Fruit fly (Drosophila melanogaster): ENCODE results near the gene Usp39.

Usp39 gene

DNA sequence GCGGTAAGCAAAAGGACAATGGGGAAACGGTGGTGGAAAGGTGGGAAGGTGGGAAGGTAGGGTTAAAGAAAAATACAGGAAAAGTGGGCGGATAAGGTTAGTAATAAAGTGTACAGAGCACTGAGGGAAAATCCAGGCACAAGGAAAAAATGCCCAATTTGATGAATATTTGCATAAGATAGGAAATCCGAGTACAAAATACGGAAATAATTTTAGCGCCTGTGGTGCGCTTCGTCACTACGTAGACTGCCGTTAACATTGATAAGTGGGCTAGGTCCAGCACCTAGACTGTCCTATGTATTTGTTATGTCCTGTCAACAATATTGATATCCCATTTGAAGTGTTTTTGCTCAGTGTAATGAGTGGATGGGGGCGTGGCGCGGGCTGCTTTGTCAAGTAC is 43.0 kb downstream of the Usp39 start (continued):
- TF ChIP-seq CG2875 (GFP tag; optimal IDR thresholded peaks at IDR 0.05) (no peak), CG15073 (GFP tag; optimal IDR thresholded peaks at IDR 0.05) (no peak), HmgZ (tag; optimal IDR thresholded peaks at IDR 0.05) (no peak), wek (GFP tag; optimal IDR thresholded peaks at IDR 0.05) (no peak), CG6813 (GFP tag; optimal IDR thresholded peaks at IDR 0.05) (no peak), Scr (GFP tag; IDR thresholded peaks at IDR 0.05; ENCODE audit: partially characterized antibody) (no peak), Rfx (GFP tag; IDR thresholded peaks at IDR 0.05) (no peak), stc (GFP tag; IDR thresholded peaks at IDR 0.05) (no peak), pan (optimal IDR thresholded peaks at IDR 0.05) (no peak), pan (GFP tag; optimal IDR thresholded peaks at IDR 0.05 in 1 of 2, IDR thresholded peaks at IDR 0.05 in 1 of 2) (no peak), CG31224 (GFP tag; IDR thresholded peaks at IDR 0.05) (no peak), dmrt99B (tag; optimal IDR thresholded peaks at IDR 0.05) (peak; percentile 11), Aef1 (GFP tag; IDR thresholded peaks at IDR 0.05) (peak; percentile 34; the same call in 1 of the 3 replicates), CG4360 (GFP tag; IDR thresholded peaks at IDR 0.05) (no peak), p53 (GFP tag; optimal IDR thresholded peaks at IDR 0.05) (no peak), CG18011 (GFP tag; optimal IDR thresholded peaks at IDR 0.05) (no peak), CG10209 (GFP tag; optimal IDR thresholded peaks at IDR 0.05) (no peak), Sox100B (GFP tag; optimal IDR thresholded peaks at IDR 0.05) (no peak), tna (GFP tag; IDR thresholded peaks at IDR 0.05; ENCODE audit: partially characterized antibody) (no peak), zen2 (GFP tag; IDR thresholded peaks at IDR 0.05; ENCODE audit: partially characterized antibody) (no peak), ind (GFP tag; optimal IDR thresholded peaks at IDR 0.05) (peak; percentile 12), CG3847 (GFP tag; IDR thresholded peaks at IDR 0.05) (0 out of 2 replicates have a peak, but pooled peaks have one; percentile 32), CG10959 (GFP tag; IDR thresholded peaks at IDR 0.05) (no peak), Deaf1 (tag; optimal IDR thresholded peaks at IDR 0.05) (no peak), CG9932 (GFP tag; IDR thresholded peaks at IDR 0.05) (peak; percentile 34; the same call in 1 of the 2 replicates), CG14965 (GFP tag; optimal IDR thresholded peaks at IDR 0.05; ENCODE audit: borderline replicate concordance) (no peak), CG2116 (GFP tag; optimal IDR thresholded peaks at IDR 0.05) (no peak), CG15479 (GFP tag; optimal IDR thresholded peaks at IDR 0.05) (no peak), CG12219 (GFP tag; optimal IDR thresholded peaks at IDR 0.05) (no peak), Spps (tag; optimal IDR thresholded peaks at IDR 0.05) (no peak), CG9609 (GFP tag; optimal IDR thresholded peaks at IDR 0.05) (no peak), Hmr (GFP tag; optimal IDR thresholded peaks at IDR 0.05) (peak; percentile 36), hbn (GFP tag; IDR thresholded peaks at IDR 0.05; ENCODE audit: partially characterized antibody) (no peak), tap (tag; optimal IDR thresholded peaks at IDR 0.05) (no peak), hb (GFP tag; IDR thresholded peaks at IDR 0.05; ENCODE audit: partially characterized antibody) (no peak), CG2129 (GFP tag; IDR thresholded peaks at IDR 0.05; ENCODE audit: partially characterized antibody) (no peak), ems (GFP tag; optimal IDR thresholded peaks at IDR 0.05) (no peak), esg (GFP tag; conservative IDR thresholded peaks at IDR 0.05) (no peak), CG31441 (GFP tag; IDR thresholded peaks at IDR 0.05) (no peak), B-H2 (GFP tag; optimal IDR thresholded peaks at IDR 0.05) (no peak), Blimp-1 (GFP tag; optimal IDR thresholded peaks at IDR 0.05) (no peak), CG3281 (GFP tag; optimal IDR thresholded peaks at IDR 0.05) (peak; percentile 4), disco-r (GFP tag; optimal IDR thresholded peaks at IDR 0.05) (no peak), CG13123 (GFP tag; optimal IDR thresholded peaks at IDR 0.05) (no peak), CG10543 (GFP tag; optimal IDR thresholded peaks at IDR 0.05) (no peak), nau (GFP tag; optimal IDR thresholded peaks at IDR 0.05) (no peak), trem (tag; optimal IDR thresholded peaks at IDR 0.05) (no peak), nerfin-1 (tag; optimal IDR thresholded peaks at IDR 0.05) (no peak), pb (GFP tag; optimal IDR thresholded peaks at IDR 0.05) (no peak), gt (GFP tag; IDR thresholded peaks at IDR 0.05) (no peak), cato (GFP tag; optimal IDR thresholded peaks at IDR 0.05; ENCODE audit: borderline replicate concordance) (no peak)
